Fruit fly (Drosophila melanogaster): ENCODE results near the gene hth.

DNA sequence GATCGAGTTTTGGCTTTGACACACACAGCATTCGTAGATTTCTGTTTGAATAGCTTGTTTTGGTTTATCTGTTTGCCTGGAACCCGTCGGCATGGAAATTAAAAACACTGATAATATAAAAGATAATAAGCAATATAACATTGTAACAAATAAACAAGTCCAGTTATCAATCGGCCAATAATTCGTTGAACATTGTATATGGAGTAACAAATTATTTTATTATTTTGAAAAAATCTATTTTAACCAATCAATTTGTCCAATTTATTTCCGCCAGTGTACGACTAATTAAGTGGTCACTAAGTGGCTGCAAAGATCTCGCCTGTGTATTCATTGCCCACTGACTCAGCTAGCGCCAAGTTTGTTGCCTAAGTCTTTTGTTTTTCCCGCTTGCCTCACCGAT lies 49.5 kb upstream of the hth start:
- no peak for TF ChIP-seq EcR (GFP tag; optimal IDR thresholded peaks at IDR 0.05)
- no peak for TF ChIP-seq psq (optimal IDR thresholded peaks at IDR 0.05)
- no peak for TF ChIP-seq CG8478 (optimal IDR thresholded peaks at IDR 0.05)
- no peak for TF ChIP-seq usp (GFP tag; optimal IDR thresholded peaks at IDR 0.05)
- no peak for TF ChIP-seq pan (optimal IDR thresholded peaks at IDR 0.05)
- TF ChIP-seq Dll (optimal IDR thresholded peaks at IDR 0.05), result no peak
